Fruit fly (Drosophila melanogaster) whole organism, embryonic: ENCODE measurements around the gene CG8665.

ENCODE experiments used
- BEAF-32 ChIP-seq: fragments of 200-800 bp; sonication (Bioruptor generic); optimal IDR thresholded peaks from 3 replicates; lab custom pipeline; 2017; ENCODE audit warnings: missing biosample characterization, missing genetic modification characterization, mild to moderate bottlenecking, moderate library complexity, missing genetic modification reagents
- CG10366 ChIP-seq: fragments of 200-800 bp; sonication (Bioruptor generic); IDR thresholded peaks from 2 replicates; pipeline ENCODE4 v1.3.6; 2022; ENCODE audit warnings: missing biosample characterization, missing genetic modification characterization
- CG10431 ChIP-seq: fragments of 200-800 bp; sonication (Bioruptor generic); optimal IDR thresholded peaks from 3 replicates; lab custom pipeline; 2018; ENCODE audit warnings: missing biosample characterization, mild to moderate bottlenecking, missing genetic modification characterization
- CG10959 ChIP-seq: fragments of 200-800 bp; sonication (Bioruptor generic); IDR thresholded peaks from 2 replicates; pipeline ENCODE4 v1.3.6; 2022; ENCODE audit warnings: missing biosample characterization, missing genetic modification characterization
- CG11504 ChIP-seq: fragments of 200-800 bp; sonication (Bioruptor generic); optimal IDR thresholded peaks from 3 replicates; lab custom pipeline; 2019; ENCODE audit warnings: missing biosample characterization, mild to moderate bottlenecking, missing genetic modification characterization, moderate library complexity
- CG11695 ChIP-seq: fragments of 200-800 bp; sonication (Bioruptor generic); IDR thresholded peaks from 3 replicates; pipeline ENCODE4 v1.3.6; 2022; ENCODE audit warnings: missing biosample characterization, missing genetic modification characterization
- CG14667 ChIP-seq: fragments of 200-800 bp; sonication (Bioruptor generic); IDR thresholded peaks from 2 replicates; pipeline ENCODE4 v1.3.6; 2022; ENCODE audit warnings: missing biosample characterization, missing genetic modification characterization
- CG16779 ChIP-seq: fragments of 200-800 bp; sonication (Bioruptor generic); IDR thresholded peaks from 2 replicates; pipeline ENCODE4 v1.3.6; 2022; ENCODE audit warnings: missing biosample characterization, missing genetic modification characterization
- CG17359 ChIP-seq: fragments of 200-800 bp; sonication (Bioruptor generic); optimal IDR thresholded peaks from 3 replicates; lab custom pipeline; 2018; ENCODE audit warnings: missing biosample characterization, mild to moderate bottlenecking, missing genetic modification characterization, moderate library complexity
- CG17385 ChIP-seq: fragments of 200-800 bp; sonication (Bioruptor generic); optimal IDR thresholded peaks from 3 replicates; lab custom pipeline; 2018; ENCODE audit warnings: missing biosample characterization, mild to moderate bottlenecking, missing genetic modification characterization
- CG2116 ChIP-seq: fragments of 200-800 bp; sonication (Bioruptor generic); optimal IDR thresholded peaks from 3 replicates; lab custom pipeline; 2018; ENCODE audit warnings: missing biosample characterization, mild to moderate bottlenecking, missing genetic modification characterization
- CG2129 ChIP-seq: fragments of 200-800 bp; sonication (Bioruptor generic); IDR thresholded peaks from 2 replicates; pipeline ENCODE4 v1.3.6; 2022; ENCODE audit warnings: missing biosample characterization, missing genetic modification characterization; ENCODE audit not compliant: partially characterized antibody
- CG2199 ChIP-seq: fragments of 200-800 bp; sonication (Bioruptor generic); IDR thresholded peaks from 3 replicates; pipeline ENCODE4 v1.3.6; 2022; ENCODE audit warnings: missing biosample characterization, missing genetic modification characterization
- CG31224 ChIP-seq: fragments of 200-800 bp; sonication (Bioruptor generic); IDR thresholded peaks from 2 replicates; pipeline ENCODE4 v1.3.6; 2022; ENCODE audit warnings: missing biosample characterization, missing genetic modification characterization
- CG33213 ChIP-seq: fragments of 200-800 bp; sonication (Bioruptor generic); optimal IDR thresholded peaks from 3 replicates; lab custom pipeline; 2016; ENCODE audit warnings: missing biosample characterization, missing genetic modification characterization
- CG3995 ChIP-seq: fragments of 200-800 bp; sonication (Bioruptor generic); optimal IDR thresholded peaks from 3 replicates; lab custom pipeline; 2016; ENCODE audit warnings: missing biosample characterization, missing genetic modification characterization
- CG4282 ChIP-seq: fragments of 200-800 bp; sonication (Bioruptor generic); optimal IDR thresholded peaks from 2 replicates; lab custom pipeline; 2016; ENCODE audit warnings: missing biosample characterization, missing genetic modification characterization
- CG4404 ChIP-seq: fragments of 200-800 bp; sonication (Bioruptor generic); IDR thresholded peaks from 2 replicates; pipeline ENCODE4 v1.3.6; 2022; ENCODE audit warnings: missing biosample characterization, missing genetic modification characterization
- CG5953 ChIP-seq: fragments of 200-800 bp; sonication (Bioruptor generic); IDR thresholded peaks from 2 replicates; pipeline ENCODE4 v1.3.6; 2022; ENCODE audit warnings: missing biosample characterization, missing genetic modification characterization
- CG7271 ChIP-seq: fragments of 200-800 bp; sonication (Bioruptor generic); optimal IDR thresholded peaks from 2 replicates; lab custom pipeline; 2018; ENCODE audit warnings: missing biosample characterization, mild to moderate bottlenecking, missing genetic modification characterization, moderate library complexity
- CG7839 ChIP-seq: fragments of 200-800 bp; sonication (Bioruptor generic); optimal IDR thresholded peaks from 3 replicates; lab custom pipeline; 2018; ENCODE audit warnings: missing biosample characterization, mild to moderate bottlenecking, missing genetic modification characterization, moderate library complexity
- CG9727 ChIP-seq: fragments of 200-800 bp; sonication (Bioruptor generic); optimal IDR thresholded peaks from 3 replicates; lab custom pipeline; 2017; ENCODE audit warnings: missing biosample characterization, mild to moderate bottlenecking, missing genetic modification characterization
- CoRest ChIP-seq: fragments of 200-800 bp; sonication (Bioruptor generic); optimal IDR thresholded peaks from 3 replicates; lab custom pipeline; 2018; ENCODE audit warnings: missing biosample characterization, mild to moderate bottlenecking, missing genetic modification characterization, moderate library complexity
- D19B ChIP-seq: fragments of 200-800 bp; sonication (Bioruptor generic); optimal IDR thresholded peaks from 2 replicates; lab custom pipeline; 2017; ENCODE audit warnings: missing biosample characterization, mild to moderate bottlenecking, missing genetic modification characterization
- Dad ChIP-seq: fragments of 200-800 bp; sonication (Bioruptor generic); optimal IDR thresholded peaks from 3 replicates; lab custom pipeline; 2016; ENCODE audit warnings: missing biosample characterization, missing genetic modification characterization
- Deaf1 ChIP-seq: fragments of 200-800 bp; optimal IDR thresholded peaks from 3 replicates; lab custom pipeline; 2019; ENCODE audit warnings: missing biosample characterization, mild to moderate bottlenecking, missing genetic modification characterization, moderate library complexity
- Doc2 ChIP-seq: fragments of 200-800 bp; sonication (Bioruptor generic); IDR thresholded peaks from 2 replicates; pipeline ENCODE4 v1.3.6; 2022; ENCODE audit warnings: missing biosample characterization, missing genetic modification characterization
- Dref ChIP-seq: fragments of 200-800 bp; sonication (Bioruptor generic); IDR thresholded peaks from 2 replicates; pipeline ENCODE4 v1.3.6; 2022; ENCODE audit warnings: missing biosample characterization, missing genetic modification characterization
- HLH3B ChIP-seq: fragments of 200-800 bp; sonication (Bioruptor generic); IDR thresholded peaks from 2 replicates; pipeline ENCODE4 v1.3.6; 2022; ENCODE audit warnings: missing biosample characterization, missing genetic modification characterization
- Kr ChIP-seq: fragments of 200-800 bp; sonication (Bioruptor generic); optimal IDR thresholded peaks from 2 replicates; lab custom pipeline; 2017; ENCODE audit warnings: missing biosample characterization, mild to moderate bottlenecking, missing genetic modification characterization
- Lpt ChIP-seq: fragments of >200 bp; optimal IDR thresholded peaks from 2 replicates; lab custom pipeline; 2018; ENCODE audit warnings: missing biosample characterization, missing genetic modification characterization
- Meics ChIP-seq: fragments of 200-800 bp; sonication (Bioruptor generic); optimal IDR thresholded peaks from 2 replicates; lab custom pipeline; 2017; ENCODE audit warnings: missing biosample characterization, mild to moderate bottlenecking, missing genetic modification characterization
- Opbp ChIP-seq: fragments of 200-800 bp; sonication (Bioruptor generic); IDR thresholded peaks from 3 replicates; pipeline ENCODE4 v1.3.6; 2022; ENCODE audit warnings: missing biosample characterization, missing genetic modification characterization; ENCODE audit not compliant: partially characterized antibody
- Optix ChIP-seq: fragments of 200-800 bp; sonication (Bioruptor generic); IDR thresholded peaks from 3 replicates; pipeline ENCODE4 v1.3.6; 2022; ENCODE audit warnings: missing biosample characterization, missing genetic modification characterization
- Side ChIP-seq: fragments of 200-800 bp; sonication (Bioruptor generic); optimal IDR thresholded peaks from 2 replicates; lab custom pipeline; 2016; ENCODE audit warnings: missing biosample characterization, missing genetic modification characterization
- Sry-δ ChIP-seq: fragments of 200-800 bp; sonication (Bioruptor generic); optimal IDR thresholded peaks from 2 replicates; lab custom pipeline; 2016; ENCODE audit warnings: missing biosample characterization, missing genetic modification characterization
- ara ChIP-seq: fragments of 200-800 bp; sonication (Bioruptor generic); IDR thresholded peaks from 2 replicates; pipeline ENCODE4 v1.3.6; 2022; ENCODE audit warnings: missing biosample characterization, missing genetic modification characterization
- br ChIP-seq: fragments of >200 bp; optimal IDR thresholded peaks from 2 replicates; lab custom pipeline; 2017
- crol ChIP-seq: fragments of 200-800 bp; sonication (Bioruptor generic); IDR thresholded peaks from 2 replicates; pipeline ENCODE4 v1.3.6; 2022; ENCODE audit warnings: missing biosample characterization, missing genetic modification characterization
- danr ChIP-seq: fragments of 200-800 bp; sonication (Bioruptor generic); IDR thresholded peaks from 2 replicates; pipeline ENCODE4 v1.3.6; 2022; ENCODE audit warnings: missing biosample characterization, missing genetic modification characterization
- en ChIP-seq: fragments of 200-800 bp; sonication (Bioruptor generic); optimal IDR thresholded peaks from 2 replicates; lab custom pipeline; 2016; ENCODE audit warnings: missing biosample characterization, missing genetic modification characterization
- h ChIP-seq: fragments of >200 bp; optimal IDR thresholded peaks from 2 replicates; lab custom pipeline; 2017
- hbn ChIP-seq: fragments of 200-800 bp; sonication (Bioruptor generic); IDR thresholded peaks from 2 replicates; pipeline ENCODE4 v1.3.6; 2022; ENCODE audit warnings: missing biosample characterization, missing genetic modification characterization; ENCODE audit not compliant: partially characterized antibody
- lbe ChIP-seq: fragments of 200-800 bp; sonication (Bioruptor generic); optimal IDR thresholded peaks from 2 replicates; lab custom pipeline; 2016; ENCODE audit warnings: missing biosample characterization, mild to moderate bottlenecking, missing genetic modification characterization
- oc ChIP-seq: fragments of 200-800 bp; sonication (Bioruptor generic); optimal IDR thresholded peaks from 2 replicates; lab custom pipeline; 2018; ENCODE audit warnings: missing biosample characterization, mild to moderate bottlenecking, missing genetic modification characterization, moderate library complexity
- psq ChIP-seq: fragments of 200-800 bp; sonication (Bioruptor generic); optimal IDR thresholded peaks from 2 replicates; lab custom pipeline; 2017; ENCODE audit warnings: missing biosample characterization, missing genetic modification characterization
- seq ChIP-seq: fragments of 200-800 bp; sonication (Bioruptor generic); IDR thresholded peaks from 2 replicates; pipeline ENCODE4 v1.3.6; 2022; ENCODE audit warnings: missing biosample characterization, missing genetic modification characterization
- stwl ChIP-seq: fragments of 200-800 bp; sonication (Bioruptor generic); optimal IDR thresholded peaks from 3 replicates; lab custom pipeline; 2018; ENCODE audit warnings: missing biosample characterization, mild to moderate bottlenecking, missing genetic modification characterization, moderate library complexity
- tin ChIP-seq: fragments of 200-800 bp; sonication (Bioruptor generic); optimal IDR thresholded peaks from 3 replicates; lab custom pipeline; 2016; ENCODE audit warnings: missing biosample characterization, missing genetic modification characterization
- tx ChIP-seq: fragments of 200-800 bp; sonication (Bioruptor generic); optimal IDR thresholded peaks from 2 replicates; lab custom pipeline; 2016; ENCODE audit warnings: missing biosample characterization, missing genetic modification characterization
- unpg ChIP-seq: fragments of 200-800 bp; sonication (Bioruptor generic); optimal IDR thresholded peaks from 3 replicates; lab custom pipeline; 2018; ENCODE audit warnings: missing biosample characterization, mild to moderate bottlenecking, missing genetic modification characterization, moderate library complexity
- zen2 ChIP-seq: fragments of 200-800 bp; sonication (Bioruptor generic); IDR thresholded peaks from 3 replicates; pipeline ENCODE4 v1.3.6; 2022; ENCODE audit warnings: missing biosample characterization, missing genetic modification characterization; ENCODE audit not compliant: partially characterized antibody

The CG8665 gene

DNA sequence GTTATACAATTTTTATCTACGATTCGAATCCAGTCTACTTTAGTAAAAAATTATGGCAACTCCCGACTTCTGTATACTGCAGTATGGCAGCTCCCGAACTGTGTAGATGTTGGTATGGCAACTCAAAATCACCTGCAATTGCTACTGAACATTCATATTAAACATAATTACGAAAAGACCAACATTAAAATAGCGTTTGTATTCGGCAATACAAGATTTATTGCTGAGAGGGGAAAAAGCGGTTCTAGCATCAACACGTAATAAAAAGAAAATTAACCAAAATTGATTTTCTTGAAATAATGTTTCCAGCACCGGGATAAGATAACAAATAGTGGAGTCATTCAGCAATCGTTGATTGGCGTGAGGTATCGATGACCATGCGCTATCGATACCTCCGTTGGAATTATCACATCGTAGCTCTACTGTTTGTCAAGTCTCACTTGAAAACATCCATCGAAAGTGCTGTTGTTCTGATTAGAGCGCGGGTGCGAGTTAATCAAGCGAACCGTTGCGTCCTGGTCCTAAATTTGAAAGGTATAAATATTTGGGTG lies 26.7 kb upstream of the CG8665 start, which contains the start of gene Tsp39D (continued):
- TF ChIP-seq CG9727 (GFP tag; lab: Kevin White, UChicago) (no peak), CoRest (tag; lab: Kevin White, UChicago) (peak; percentile 52), CG4404 (GFP tag; lab: Robert Waterston, UW) (no peak), Side (GFP tag; lab: Kevin White, UChicago) (peak; percentile 19), CG10431 (GFP tag; lab: Kevin White, UChicago) (no peak), CG2116 (GFP tag; lab: Kevin White, UChicago) (peak; percentile 82), D19B (GFP tag; lab: Kevin White, UChicago) (no peak), CG33213 (GFP tag; lab: Kevin White, UChicago) (peak; percentile 28), h (lab: Kevin White, UChicago) (no peak), CG10366 (no peak), Optix (GFP tag; lab: Robert Waterston, UW) (no peak), CG2129 (peak; percentile 78), BEAF-32 (GFP tag; lab: Kevin White, UChicago) (peak; percentile 93), br (no peak), stwl (tag; lab: Kevin White, UChicago) (peak; percentile 85), CG14667 (GFP tag; lab: Robert Waterston, UW) (no peak), HLH3B (GFP tag; lab: Robert Waterston, UW) (no peak), CG4282 (no peak), Doc2 (GFP tag; lab: Robert Waterston, UW) (no peak), tx (GFP tag; lab: Kevin White, UChicago) (no peak), CG7271 (tag; lab: Kevin White, UChicago) (no peak), oc (tag; lab: Kevin White, UChicago) (no peak), CG10959 (GFP tag; lab: Robert Waterston, UW) (no peak), Dref (GFP tag; lab: Robert Waterston, UW) (peak; percentile 89), Kr (no peak), crol (no peak), CG31224 (GFP tag; lab: Robert Waterston, UW) (no peak), zen2 (GFP tag; lab: Robert Waterston, UW) (peak; percentile 64; the same call in 1 of the 3 replicates), CG17385 (GFP tag; lab: Kevin White, UChicago) (no peak), Lpt (GFP tag; lab: Kevin White, UChicago) (no peak), psq (no peak), Meics (GFP tag; lab: Kevin White, UChicago) (no peak), lbe (GFP tag; lab: Kevin White, UChicago) (peak; percentile 18), CG16779 (GFP tag; lab: Robert Waterston, UW) (no peak), CG11504 (tag; lab: Kevin White, UChicago) (peak; percentile 54), Opbp (GFP tag; lab: Robert Waterston, UW) (peak; percentile 90), seq (GFP tag; lab: Robert Waterston, UW) (no peak), CG5953 (GFP tag; lab: Robert Waterston, UW) (no peak), Deaf1 (tag; lab: Kevin White, UChicago) (peak; percentile 12), CG17359 (tag; lab: Kevin White, UChicago) (no peak), Sry-δ (peak; percentile 88), tin (no peak), Dad (GFP tag; lab: Kevin White, UChicago) (peak; percentile 23), hbn (GFP tag; lab: Robert Waterston, UW) (peak; percentile 75), unpg (GFP tag; lab: Kevin White, UChicago) (no peak), CG7839 (tag; lab: Kevin White, UChicago) (no peak), ara (GFP tag; lab: Robert Waterston, UW) (no peak), danr (GFP tag; lab: Robert Waterston, UW) (no peak), CG11695 (no peak), CG2199 (GFP tag; lab: Robert Waterston, UW) (no peak), CG3995 (GFP tag; lab: Kevin White, UChicago) (peak; percentile 43), en (GFP tag; lab: Kevin White, UChicago) (no peak)
